Fruit fly (Drosophila melanogaster) Kc167 (cell line): Measurements from ENCODE around the gene Csl4.

ENCODE experiments used
- Myc ChIP-seq: fragments of >200 bp; optimal IDR thresholded peaks from 2 replicates; lab custom pipeline; 2017; ENCODE audit warnings: missing external identifiers
- Sin3A ChIP-seq: fragments of >200 bp; optimal IDR thresholded peaks from 2 replicates; lab custom pipeline; 2018; ENCODE audit warnings: missing external identifiers
- h ChIP-seq: fragments of >200 bp; optimal IDR thresholded peaks from 3 replicates; lab custom pipeline; 2018; ENCODE audit warnings: missing external identifiers
- psq ChIP-seq: fragments of >200 bp; optimal IDR thresholded peaks from 2 replicates; lab custom pipeline; 2017; ENCODE audit warnings: missing external identifiers
- ttk ChIP-seq: sonication (Bioruptor generic); optimal IDR thresholded peaks from 2 replicates; lab custom pipeline; 2017; ENCODE audit warnings: missing external identifiers

dm6 chr2L:11113011-11113528 is 10.3 kb downstream of the Csl4 start, which contains the start of gene Idua:
- TF ChIP-seq psq (lab: Kevin White, UChicago): no peak
- TF ChIP-seq ttk (lab: Kevin White, UChicago): no peak
- no peak for TF ChIP-seq h (lab: Kevin White, UChicago)
- TF ChIP-seq Sin3A (lab: Kevin White, UChicago): no peak
- no peak for TF ChIP-seq Myc (lab: Kevin White, UChicago)
